ENCODE assay signal across 1 fruit fly cellular context in the genomic region with DNA sequence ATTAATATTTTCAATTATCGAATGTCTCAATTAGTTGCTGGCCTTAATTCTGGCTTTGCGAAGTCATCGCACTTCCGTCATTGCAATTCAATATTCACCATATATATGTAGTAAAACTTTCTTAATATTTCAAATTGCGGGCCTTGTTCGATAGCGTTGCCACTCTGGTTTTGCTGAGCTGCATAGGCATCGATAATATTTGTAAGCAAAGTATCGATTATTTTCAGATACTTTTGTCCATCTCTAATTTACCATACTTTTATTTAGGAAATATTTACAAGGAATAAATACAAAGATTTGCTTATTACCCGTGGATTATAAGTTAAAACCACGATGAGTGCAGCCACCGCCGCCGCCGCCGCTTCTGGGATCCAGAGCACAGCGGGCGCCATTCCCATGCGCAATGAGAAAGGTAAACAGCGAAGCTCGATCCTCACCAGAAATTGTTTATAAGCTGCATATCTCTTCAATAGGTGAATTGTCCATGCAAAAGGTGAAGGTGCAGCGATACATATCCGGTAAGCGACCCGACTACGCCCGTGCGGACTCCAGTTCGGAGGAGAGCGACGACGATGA.
A peak's percentile ranks its signal among the peaks of the same experiment; 100 is the strongest.
TF ChIP-seq lines count a peak whose summit lies in the region.

A gene (plus strand): TSS at position 226 of the 576 bp plus-strand sequence.

TF ChIP-seq in whole organism, embryonic, 481 proteins besides CTCF, POLR2A, EP300 and RAD21 (continued from another document and continues in another):
- TF ChIP-seq CG18764 (GFP tag; optimal IDR thresholded peaks at IDR 0.05; lab: Kevin White, UChicago), result no peak
- no peak for TF ChIP-seq CG14441 (GFP tag; IDR thresholded peaks at IDR 0.05; lab: Robert Waterston, UW)
- TF ChIP-seq Adf1 (GFP tag; IDR thresholded peaks at IDR 0.05; lab: Robert Waterston, UW), result no peak
- TF ChIP-seq unpg (GFP tag; optimal IDR thresholded peaks at IDR 0.05; lab: Kevin White, UChicago), result no peak
- TF ChIP-seq CG13624 (GFP tag; optimal IDR thresholded peaks at IDR 0.05; lab: Kevin White, UChicago), result no peak
- no peak for TF ChIP-seq CG4707 (GFP tag; optimal IDR thresholded peaks at IDR 0.05; lab: Kevin White, UChicago)
- no peak for TF ChIP-seq maf-S (GFP tag; optimal IDR thresholded peaks at IDR 0.05; lab: Kevin White, UChicago)
- TF ChIP-seq crol (GFP tag; IDR thresholded peaks at IDR 0.05; lab: Robert Waterston, UW), result no peak
- TF ChIP-seq sqz (GFP tag; optimal IDR thresholded peaks at IDR 0.05; lab: Kevin White, UChicago), result no peak
- TF ChIP-seq kah (GFP tag; optimal IDR thresholded peaks at IDR 0.05; lab: Kevin White, UChicago), result no peak
- TF ChIP-seq CG6813 (GFP tag; optimal IDR thresholded peaks at IDR 0.05; lab: Kevin White, UChicago), result no peak
- no peak for TF ChIP-seq lov (optimal IDR thresholded peaks at IDR 0.05; lab: Kevin White, UChicago)
- no peak for TF ChIP-seq lov (GFP tag; IDR thresholded peaks at IDR 0.05; lab: Robert Waterston, UW)
- TF ChIP-seq gro (GFP tag; optimal IDR thresholded peaks at IDR 0.05; lab: Kevin White, UChicago), result peak; percentile 5
- TF ChIP-seq NFAT (GFP tag; IDR thresholded peaks at IDR 0.05; lab: Robert Waterston, UW), result 0 out of 2 replicates have a peak, but pooled peaks have one; percentile 49
- no peak for TF ChIP-seq zfh2 (GFP tag; optimal IDR thresholded peaks at IDR 0.05; lab: Kevin White, UChicago)
- TF ChIP-seq onecut (GFP tag; IDR thresholded peaks at IDR 0.05; lab: Robert Waterston, UW), result peak; percentile 99
- TF ChIP-seq CG17829 (tag; optimal IDR thresholded peaks at IDR 0.05; lab: Kevin White, UChicago), result peak; percentile 23
- no peak for TF ChIP-seq CG18476 (GFP tag; optimal IDR thresholded peaks at IDR 0.05; lab: Kevin White, UChicago)
- TF ChIP-seq prd (optimal IDR thresholded peaks at IDR 0.05; lab: Kevin White, UChicago), result no peak
- TF ChIP-seq prd (GFP tag; IDR thresholded peaks at IDR 0.05; lab: Robert Waterston, UW), result no peak
- no peak for TF ChIP-seq corto (GFP tag; optimal IDR thresholded peaks at IDR 0.05; lab: Kevin White, UChicago)
- no peak for TF ChIP-seq dpn (GFP tag; optimal IDR thresholded peaks at IDR 0.05; lab: Kevin White, UChicago)
- TF ChIP-seq CG32767 (GFP tag; IDR thresholded peaks at IDR 0.05; lab: Robert Waterston, UW), result no peak
- TF ChIP-seq ATbp (GFP tag; optimal IDR thresholded peaks at IDR 0.05; lab: Kevin White, UChicago), result no peak
- no peak for TF ChIP-seq gsb (GFP tag; IDR thresholded peaks at IDR 0.05; lab: Robert Waterston, UW)
- no peak for TF ChIP-seq C15 (GFP tag; IDR thresholded peaks at IDR 0.05; lab: Robert Waterston, UW)
- TF ChIP-seq HHEX (GFP tag; optimal IDR thresholded peaks at IDR 0.05; lab: Kevin White, UChicago), result no peak
- no peak for TF ChIP-seq h (optimal IDR thresholded peaks at IDR 0.05; lab: Kevin White, UChicago)
- TF ChIP-seq Dbx (GFP tag; IDR thresholded peaks at IDR 0.05; lab: Robert Waterston, UW), result peak; percentile 21; the same call in 1 of the 3 replicates
- TF ChIP-seq CG9215 (GFP tag; IDR thresholded peaks at IDR 0.05; lab: Robert Waterston, UW), result no peak
- no peak for TF ChIP-seq Hmr (GFP tag; optimal IDR thresholded peaks at IDR 0.05; lab: Kevin White, UChicago)
- TF ChIP-seq Med (GFP tag; lab: Kevin White, UChicago), result peak; percentile 68
- peak; percentile 30 for TF ChIP-seq phol (tag; optimal IDR thresholded peaks at IDR 0.05; lab: Kevin White, UChicago)
- peak; percentile 73 for TF ChIP-seq CG16813 (GFP tag; IDR thresholded peaks at IDR 0.05; lab: Robert Waterston, UW; ENCODE audit: partially characterized antibody)
- TF ChIP-seq CG11560 (tag; IDR thresholded peaks at IDR 0.05; lab: Robert Waterston, UW), result no peak
- peak; percentile 44; the same call in 1 of the 4 replicates for TF ChIP-seq Gug (GFP tag; IDR thresholded peaks at IDR 0.05; lab: Robert Waterston, UW)
- no peak for TF ChIP-seq CG4424 (GFP tag; optimal IDR thresholded peaks at IDR 0.05; lab: Kevin White, UChicago)
- no peak for TF ChIP-seq Hsf (GFP tag; optimal IDR thresholded peaks at IDR 0.05; lab: Kevin White, UChicago)
- TF ChIP-seq CG11696 (GFP tag; IDR thresholded peaks at IDR 0.05; lab: Robert Waterston, UW), result no peak
- no peak for TF ChIP-seq fd102C (GFP tag; optimal IDR thresholded peaks at IDR 0.05; lab: Kevin White, UChicago)
- TF ChIP-seq yki (optimal IDR thresholded peaks at IDR 0.05; lab: Kevin White, UChicago), result no peak
- no peak for TF ChIP-seq jing (GFP tag; optimal IDR thresholded peaks at IDR 0.05; lab: Kevin White, UChicago)
- TF ChIP-seq CG15514 (GFP tag; optimal IDR thresholded peaks at IDR 0.05; lab: Kevin White, UChicago), result peak; percentile 71
- TF ChIP-seq E2f1 (GFP tag; IDR thresholded peaks at IDR 0.05; lab: Robert Waterston, UW), result no peak
- peak; percentile 82 for TF ChIP-seq hbn (GFP tag; IDR thresholded peaks at IDR 0.05; lab: Robert Waterston, UW; ENCODE audit: partially characterized antibody)
- no peak for TF ChIP-seq HmgZ (tag; optimal IDR thresholded peaks at IDR 0.05; lab: Kevin White, UChicago)
- no peak for TF ChIP-seq CG2678 (tag; optimal IDR thresholded peaks at IDR 0.05; lab: Kevin White, UChicago)
- TF ChIP-seq CG6654 (GFP tag; optimal IDR thresholded peaks at IDR 0.05; lab: Kevin White, UChicago), result no peak
- no peak for TF ChIP-seq cad (GFP tag; optimal IDR thresholded peaks at IDR 0.05; lab: Kevin White, UChicago)
- no peak for TF ChIP-seq CG15073 (GFP tag; optimal IDR thresholded peaks at IDR 0.05; lab: Kevin White, UChicago)
- TF ChIP-seq CG12391 (tag; optimal IDR thresholded peaks at IDR 0.05; lab: Kevin White, UChicago), result no peak
- TF ChIP-seq sens (GFP tag; lab: Kevin White, UChicago), result peak; percentile 87
- TF ChIP-seq chinmo (GFP tag; IDR thresholded peaks at IDR 0.05; lab: Robert Waterston, UW; ENCODE audit: partially characterized antibody), result peak; percentile 88; the same call in 3 of the 4 replicates
- no peak for TF ChIP-seq sisA (GFP tag; IDR thresholded peaks at IDR 0.05; lab: Robert Waterston, UW)
- no peak for TF ChIP-seq stc (GFP tag; IDR thresholded peaks at IDR 0.05; lab: Robert Waterston, UW)
- TF ChIP-seq CG2202 (tag; optimal IDR thresholded peaks at IDR 0.05; lab: Kevin White, UChicago), result no peak
- TF ChIP-seq nom (GFP tag; optimal IDR thresholded peaks at IDR 0.05; lab: Kevin White, UChicago), result no peak
- TF ChIP-seq MTF-1 (GFP tag; optimal IDR thresholded peaks at IDR 0.05; lab: Kevin White, UChicago; ENCODE audit: borderline replicate concordance), result no peak
- no peak for TF ChIP-seq lola (GFP tag; optimal IDR thresholded peaks at IDR 0.05; lab: Kevin White, UChicago)
- no peak; the same call in 1 of the 2 replicates for TF ChIP-seq Ptx1 (GFP tag; IDR thresholded peaks at IDR 0.05; lab: Robert Waterston, UW)
- TF ChIP-seq scrt (GFP tag; optimal IDR thresholded peaks at IDR 0.05; lab: Kevin White, UChicago), result no peak
- TF ChIP-seq Sry-β (GFP tag; optimal IDR thresholded peaks at IDR 0.05; lab: Kevin White, UChicago), result no peak
- TF ChIP-seq dati (GFP tag; IDR thresholded peaks at IDR 0.05; lab: Robert Waterston, UW), result no peak
- TF ChIP-seq Dad (GFP tag; optimal IDR thresholded peaks at IDR 0.05; lab: Kevin White, UChicago), result no peak
- TF ChIP-seq al (GFP tag; IDR thresholded peaks at IDR 0.05; lab: Robert Waterston, UW), result no peak
- TF ChIP-seq B-H2 (GFP tag; optimal IDR thresholded peaks at IDR 0.05; lab: Kevin White, UChicago), result no peak
- no peak for TF ChIP-seq CG10979 (tag; optimal IDR thresholded peaks at IDR 0.05; lab: Kevin White, UChicago)
- TF ChIP-seq CG34422 (GFP tag; IDR thresholded peaks at IDR 0.05; lab: Robert Waterston, UW), result no peak
- TF ChIP-seq MBD-R2 (GFP tag; IDR thresholded peaks at IDR 0.05; lab: Robert Waterston, UW), result peak; percentile 76
- no peak for TF ChIP-seq Hr39 (optimal IDR thresholded peaks at IDR 0.05; lab: Kevin White, UChicago)
- TF ChIP-seq odd (GFP tag; optimal IDR thresholded peaks at IDR 0.05; lab: Kevin White, UChicago), result no peak
- TF ChIP-seq Camta (GFP tag; optimal IDR thresholded peaks at IDR 0.05; lab: Kevin White, UChicago), result no peak
- TF ChIP-seq CG10654 (GFP tag; optimal IDR thresholded peaks at IDR 0.05; lab: Kevin White, UChicago), result peak; percentile 3
- peak; percentile 84 for TF ChIP-seq CG4617 (GFP tag; optimal IDR thresholded peaks at IDR 0.05; lab: Kevin White, UChicago; ENCODE audit: borderline replicate concordance)
- no peak for TF ChIP-seq nerfin-1 (tag; optimal IDR thresholded peaks at IDR 0.05; lab: Kevin White, UChicago)
- no peak for TF ChIP-seq Fer1 (GFP tag; optimal IDR thresholded peaks at IDR 0.05; lab: Kevin White, UChicago)
- no peak for TF ChIP-seq CG12744 (GFP tag; optimal IDR thresholded peaks at IDR 0.05; lab: Kevin White, UChicago)
- TF ChIP-seq gcm (GFP tag; optimal IDR thresholded peaks at IDR 0.05; lab: Kevin White, UChicago), result no peak
- TF ChIP-seq CG5953 (GFP tag; IDR thresholded peaks at IDR 0.05; lab: Robert Waterston, UW), result no peak
- peak; percentile 41; the same call in 1 of the 2 replicates for TF ChIP-seq tna (GFP tag; IDR thresholded peaks at IDR 0.05; lab: Robert Waterston, UW; ENCODE audit: partially characterized antibody)
- TF ChIP-seq Bdp1 (GFP tag; optimal IDR thresholded peaks at IDR 0.05; lab: Kevin White, UChicago), result no peak
- no peak for TF ChIP-seq CG2199 (GFP tag; IDR thresholded peaks at IDR 0.05; lab: Robert Waterston, UW)
- TF ChIP-seq CG12769 (tag; optimal IDR thresholded peaks at IDR 0.05; lab: Kevin White, UChicago), result no peak
- no peak for TF ChIP-seq ap (GFP tag; IDR thresholded peaks at IDR 0.05; lab: Robert Waterston, UW)
- no peak for TF ChIP-seq pnt (GFP tag; optimal IDR thresholded peaks at IDR 0.05; lab: Kevin White, UChicago)
- TF ChIP-seq CG12299 (tag; optimal IDR thresholded peaks at IDR 0.05; lab: Kevin White, UChicago), result no peak
- TF ChIP-seq Dref (GFP tag; IDR thresholded peaks at IDR 0.05; lab: Robert Waterston, UW), result peak; percentile 80
- TF ChIP-seq CG4282 (GFP tag; optimal IDR thresholded peaks at IDR 0.05; lab: Kevin White, UChicago), result no peak
- peak; percentile 33 for TF ChIP-seq tin (GFP tag; optimal IDR thresholded peaks at IDR 0.05; lab: Kevin White, UChicago)
- no peak for TF ChIP-seq Awh (GFP tag; IDR thresholded peaks at IDR 0.05; lab: Robert Waterston, UW)
- no peak for TF ChIP-seq chn (GFP tag; optimal IDR thresholded peaks at IDR 0.05; lab: Kevin White, UChicago)
- no peak for TF ChIP-seq gcm2 (GFP tag; optimal IDR thresholded peaks at IDR 0.05; lab: Kevin White, UChicago)
- peak; percentile 72 for TF ChIP-seq knrl (GFP tag; IDR thresholded peaks at IDR 0.05; lab: Robert Waterston, UW; ENCODE audit: partially characterized antibody)
- no peak for TF ChIP-seq CG11723 (GFP tag; optimal IDR thresholded peaks at IDR 0.05; lab: Kevin White, UChicago)
- no peak for TF ChIP-seq bigmax (GFP tag; optimal IDR thresholded peaks at IDR 0.05; lab: Kevin White, UChicago)
- no peak for TF ChIP-seq gce (GFP tag; IDR thresholded peaks at IDR 0.05; lab: Robert Waterston, UW)
- TF ChIP-seq HLH3B (GFP tag; IDR thresholded peaks at IDR 0.05; lab: Robert Waterston, UW), result 0 out of 2 replicates have a peak, but pooled peaks have one; percentile 20
- no peak for TF ChIP-seq bab2 (GFP tag; optimal IDR thresholded peaks at IDR 0.05; lab: Kevin White, UChicago)
- peak; percentile 24; the same call in 1 of the 2 replicates for TF ChIP-seq CG3847 (GFP tag; IDR thresholded peaks at IDR 0.05; lab: Robert Waterston, UW)
- TF ChIP-seq Doc2 (GFP tag; IDR thresholded peaks at IDR 0.05; lab: Robert Waterston, UW), result no peak
- peak; percentile 5 for TF ChIP-seq CG33213 (GFP tag; optimal IDR thresholded peaks at IDR 0.05; lab: Kevin White, UChicago)
- no peak for TF ChIP-seq Mes4 (GFP tag; optimal IDR thresholded peaks at IDR 0.05; lab: Kevin White, UChicago)
- TF ChIP-seq CG12942 (GFP tag; optimal IDR thresholded peaks at IDR 0.05; lab: Kevin White, UChicago), result no peak
- no peak for TF ChIP-seq CG7357 (GFP tag; IDR thresholded peaks at IDR 0.05; lab: Robert Waterston, UW)
- no peak for TF ChIP-seq CG16779 (GFP tag; IDR thresholded peaks at IDR 0.05; lab: Robert Waterston, UW)
- no peak for TF ChIP-seq CG1233 (GFP tag; optimal IDR thresholded peaks at IDR 0.05; lab: Kevin White, UChicago)
- no peak for TF ChIP-seq p53 (GFP tag; optimal IDR thresholded peaks at IDR 0.05; lab: Kevin White, UChicago)
- TF ChIP-seq CG12236 (GFP tag; optimal IDR thresholded peaks at IDR 0.05; lab: Kevin White, UChicago), result no peak
- TF ChIP-seq usp (GFP tag; optimal IDR thresholded peaks at IDR 0.05; lab: Kevin White, UChicago), result no peak
- no peak for TF ChIP-seq tio (GFP tag; optimal IDR thresholded peaks at IDR 0.05; lab: Kevin White, UChicago)
- TF ChIP-seq CG2712 (tag; optimal IDR thresholded peaks at IDR 0.05; lab: Kevin White, UChicago), result no peak
- no peak for TF ChIP-seq pum (GFP tag; optimal IDR thresholded peaks at IDR 0.05; lab: Kevin White, UChicago)
- TF ChIP-seq CG10274 (GFP tag; optimal IDR thresholded peaks at IDR 0.05; lab: Kevin White, UChicago), result no peak
- TF ChIP-seq CG12104 (GFP tag; optimal IDR thresholded peaks at IDR 0.05; lab: Kevin White, UChicago), result no peak
- no peak for TF ChIP-seq chif (GFP tag; optimal IDR thresholded peaks at IDR 0.05; lab: Kevin White, UChicago)
- TF ChIP-seq salm (tag; optimal IDR thresholded peaks at IDR 0.05; lab: Kevin White, UChicago), result no peak
- no peak for TF ChIP-seq CG9727 (GFP tag; optimal IDR thresholded peaks at IDR 0.05; lab: Kevin White, UChicago)
- TF ChIP-seq Hr51 (GFP tag; optimal IDR thresholded peaks at IDR 0.05; lab: Kevin White, UChicago), result no peak
- peak; percentile 58; the same call in 2 of the 3 replicates for TF ChIP-seq hb (GFP tag; IDR thresholded peaks at IDR 0.05; lab: Robert Waterston, UW; ENCODE audit: partially characterized antibody)
- TF ChIP-seq bbx (GFP tag; IDR thresholded peaks at IDR 0.05; lab: Robert Waterston, UW; ENCODE audit: partially characterized antibody), result peak; percentile 61; the same call in 1 of the 2 replicates
- TF ChIP-seq pita (GFP tag; optimal IDR thresholded peaks at IDR 0.05; lab: Kevin White, UChicago), result no peak
- TF ChIP-seq slp2 (GFP tag; optimal IDR thresholded peaks at IDR 0.05; lab: Kevin White, UChicago), result no peak
- no peak; the same call in 1 of the 2 replicates for TF ChIP-seq slbo (GFP tag; IDR thresholded peaks at IDR 0.05; lab: Robert Waterston, UW)
- no peak for TF ChIP-seq Nf-YB (GFP tag; optimal IDR thresholded peaks at IDR 0.05; lab: Kevin White, UChicago)
- TF ChIP-seq crc (GFP tag; optimal IDR thresholded peaks at IDR 0.05; lab: Kevin White, UChicago), result no peak
- no peak for TF ChIP-seq CG15696 (tag; optimal IDR thresholded peaks at IDR 0.05; lab: Kevin White, UChicago)
- no peak for TF ChIP-seq CG6854 (GFP tag; optimal IDR thresholded peaks at IDR 0.05; lab: Kevin White, UChicago)
- no peak for TF ChIP-seq CG1832 (GFP tag; optimal IDR thresholded peaks at IDR 0.05; lab: Kevin White, UChicago)
- TF ChIP-seq CG6765 (GFP tag; optimal IDR thresholded peaks at IDR 0.05; lab: Kevin White, UChicago), result no peak
